Fruit fly (Drosophila melanogaster): ENCODE measurements around the gene Sgs3.

The Sgs3 gene

dm6 chr3L:11557209-11557608 lies 45.2 kb downstream of the Sgs3 start (continued):
- TF ChIP-seq nerfin-2 (GFP tag; IDR thresholded peaks at IDR 0.05; ENCODE audit: partially characterized antibody) (no peak), CG4360 (GFP tag; IDR thresholded peaks at IDR 0.05) (0 out of 2 replicates have a peak, but pooled peaks have one; percentile 16), CG2678 (tag; optimal IDR thresholded peaks at IDR 0.05) (no peak), kni (GFP tag; optimal IDR thresholded peaks at IDR 0.05) (peak; percentile 0), CG1832 (GFP tag; optimal IDR thresholded peaks at IDR 0.05) (peak; percentile 77), emc (GFP tag; optimal IDR thresholded peaks at IDR 0.05) (no peak), insv (GFP tag; optimal IDR thresholded peaks at IDR 0.05) (peak in 1 of 2 experiments; percentile 48), da (GFP tag; optimal IDR thresholded peaks at IDR 0.05) (no peak), slp2 (GFP tag; optimal IDR thresholded peaks at IDR 0.05) (no peak), CG10366 (GFP tag; IDR thresholded peaks at IDR 0.05) (no peak), Xbp1 (GFP tag; optimal IDR thresholded peaks at IDR 0.05) (no peak), BEAF-32 (GFP tag; optimal IDR thresholded peaks at IDR 0.05) (no peak), Awh (GFP tag; IDR thresholded peaks at IDR 0.05) (no peak), Bgb (GFP tag; IDR thresholded peaks at IDR 0.05; ENCODE audit: partially characterized antibody) (no peak), CG31441 (GFP tag; IDR thresholded peaks at IDR 0.05) (no peak), Nf-YB (GFP tag; optimal IDR thresholded peaks at IDR 0.05) (no peak), onecut (GFP tag; IDR thresholded peaks at IDR 0.05) (0 out of 2 replicates have a peak, but pooled peaks have one; percentile 11), bcd (GFP tag; optimal IDR thresholded peaks at IDR 0.05) (no peak), Xrp1 (GFP tag; IDR thresholded peaks at IDR 0.05) (no peak), CG12942 (GFP tag; optimal IDR thresholded peaks at IDR 0.05) (no peak), D19A (tag; optimal IDR thresholded peaks at IDR 0.05) (no peak), Deaf1 (tag; optimal IDR thresholded peaks at IDR 0.05) (peak; percentile 25), CG10321 (GFP tag; IDR thresholded peaks at IDR 0.05) (0 out of 2 replicates have a peak, but pooled peaks have one; percentile 15), CG11504 (tag; optimal IDR thresholded peaks at IDR 0.05) (peak; percentile 37), CG8924 (tag; optimal IDR thresholded peaks at IDR 0.05) (no peak), CG6175 (GFP tag; IDR thresholded peaks at IDR 0.05) (0 out of 3 replicates have a peak, but pooled peaks have one; percentile 4), chn (GFP tag; optimal IDR thresholded peaks at IDR 0.05) (no peak), CG5953 (GFP tag; IDR thresholded peaks at IDR 0.05) (no peak), CG12236 (GFP tag; optimal IDR thresholded peaks at IDR 0.05) (no peak), CG17802 (tag; optimal IDR thresholded peaks at IDR 0.05) (no peak), CG5180 (GFP tag; optimal IDR thresholded peaks at IDR 0.05) (no peak), shn (GFP tag; optimal IDR thresholded peaks at IDR 0.05) (no peak), Drgx (GFP tag; IDR thresholded peaks at IDR 0.05) (peak; percentile 57), Hr78 (GFP tag; optimal IDR thresholded peaks at IDR 0.05) (peak in 1 of 2 experiments; percentile 37), dimm (GFP tag; IDR thresholded peaks at IDR 0.05) (no peak), kah (GFP tag; optimal IDR thresholded peaks at IDR 0.05) (peak; percentile 12), CG17829 (tag; optimal IDR thresholded peaks at IDR 0.05) (peak; percentile 13), zfh1 (GFP tag; IDR thresholded peaks at IDR 0.05) (no peak), ac (GFP tag; optimal IDR thresholded peaks at IDR 0.05) (no peak), nom (GFP tag; optimal IDR thresholded peaks at IDR 0.05) (peak; percentile 93), CG9817 (tag; optimal IDR thresholded peaks at IDR 0.05) (no peak), tgo (GFP tag; IDR thresholded peaks at IDR 0.05) (no peak), CG16815 (GFP tag; optimal IDR thresholded peaks at IDR 0.05) (no peak), pb (GFP tag; optimal IDR thresholded peaks at IDR 0.05) (no peak), maf-S (GFP tag; optimal IDR thresholded peaks at IDR 0.05) (no peak), CG17359 (tag; optimal IDR thresholded peaks at IDR 0.05) (no peak), Hsf (GFP tag; optimal IDR thresholded peaks at IDR 0.05) (no peak), Dll (GFP tag; IDR thresholded peaks at IDR 0.05; ENCODE audit: partially characterized antibody) (0 out of 4 replicates have a peak, but pooled peaks have one; percentile 21), Hr39 (optimal IDR thresholded peaks at IDR 0.05) (no peak), Blimp-1 (GFP tag; optimal IDR thresholded peaks at IDR 0.05) (peak; percentile 71), CG8388 (GFP tag; optimal IDR thresholded peaks at IDR 0.05) (no peak)

All from whole organism, embryonic.